Worm (Caenorhabditis elegans) whole organism, L4 larva: ENCODE results near the gene C04A11.2.

ENCODE experiments used
- D1046.2 ChIP-seq: fragments of 200-800 bp; sonication (Bioruptor generic); IDR thresholded peaks from 2 replicates; pipeline ENCODE4 v1.3.6; 2022; ENCODE audit warnings: missing genetic modification characterization, missing compliant biosample characterization
- F10B5.3 ChIP-seq: sonication (generic microtip); optimal IDR thresholded peaks from 2 replicates; lab custom pipeline; 2016; ENCODE audit warnings: mild to moderate bottlenecking, missing genetic modification characterization, missing compliant biosample characterization
- F26F4.8 ChIP-seq: fragments of 200-800 bp; sonication (Bioruptor generic); conservative IDR thresholded peaks from 2 replicates; pipeline ENCODE4 v1.3.6; 2022; ENCODE audit warnings: missing genetic modification characterization, missing compliant biosample characterization
- F37D6.2 ChIP-seq: sonication (generic microtip); optimal IDR thresholded peaks from 2 replicates; lab custom pipeline; 2016; ENCODE audit warnings: mild to moderate bottlenecking, missing genetic modification characterization, missing compliant biosample characterization
- R02D3.7 ChIP-seq: fragments of 150-350 bp; sonication (generic microtip); optimal IDR thresholded peaks from 3 replicates; lab custom pipeline; 2014; ENCODE audit warnings: missing biosample characterization, missing genetic modification characterization
- T26A8.4 ChIP-seq: fragments of 200-800 bp; sonication (Bioruptor generic); IDR thresholded peaks from 2 replicates; pipeline ENCODE4 v1.3.6; 2022; ENCODE audit warnings: missing genetic modification characterization, missing compliant biosample characterization
- Y105C5A.15 ChIP-seq: fragments of 200-800 bp; sonication (Bioruptor generic); IDR thresholded peaks from 2 replicates; pipeline ENCODE4 v1.3.6; 2022; ENCODE audit warnings: missing genetic modification characterization, missing compliant biosample characterization
- Y48G9A.11 ChIP-seq: fragments of 200-800 bp; sonication (Bioruptor generic); IDR thresholded peaks from 2 replicates; pipeline ENCODE4 v1.3.6; 2022; ENCODE audit warnings: missing genetic modification reagents, missing genetic modification characterization, missing compliant biosample characterization
- attf-4 ChIP-seq: sonication (generic microtip); optimal IDR thresholded peaks from 3 replicates; lab custom pipeline; 2017; ENCODE audit warnings: missing biosample characterization, missing genetic modification characterization
- ceh-20 ChIP-seq: fragments of 200-800 bp; sonication (Bioruptor generic); IDR thresholded peaks from 2 replicates; pipeline ENCODE4 v1.3.6; 2022; ENCODE audit warnings: missing genetic modification reagents, missing genetic modification characterization, missing compliant biosample characterization
- ceh-28 ChIP-seq: fragments of 150-350 bp; optimal IDR thresholded peaks from 2 replicates; lab custom pipeline; 2014; ENCODE audit warnings: missing biosample characterization, missing genetic modification reagents, missing genetic modification characterization
- ceh-32 ChIP-seq: sonication (generic microtip); optimal IDR thresholded peaks from 2 replicates; lab custom pipeline; 2016; ENCODE audit warnings: mild to moderate bottlenecking, missing genetic modification characterization, missing compliant biosample characterization; ENCODE audit not compliant: poor library complexity
- ceh-44 ChIP-seq: fragments of 200-800 bp; sonication (Bioruptor generic); IDR thresholded peaks from 2 replicates; pipeline ENCODE4 v1.3.6; 2022; ENCODE audit warnings: missing genetic modification reagents, missing genetic modification characterization, missing compliant biosample characterization
- ceh-62 ChIP-seq: sonication (generic microtip); optimal IDR thresholded peaks from 2 replicates; lab custom pipeline; 2017; ENCODE audit warnings: missing biosample characterization, missing genetic modification characterization
- daf-16 ChIP-seq, 3 experiments: sonication (generic microtip); optimal IDR thresholded peaks; 2 replicates each; lab custom pipeline; 2016 to 2017; ENCODE audit warnings: missing genetic modification characterization in 3 of 3, missing genetic modification reagents in 3 of 3, mild to moderate bottlenecking in 2 of 3, missing compliant biosample characterization in 2 of 3, missing biosample characterization in 1 of 3, moderate library complexity in 1 of 3
- daf-19 ChIP-seq: fragments of 200-800 bp; sonication (Bioruptor generic); conservative IDR thresholded peaks from 2 replicates; pipeline ENCODE4 v1.3.6; 2022; ENCODE audit warnings: missing genetic modification characterization, missing compliant biosample characterization
- dmd-9 ChIP-seq: fragments of 200-800 bp; sonication (Bioruptor generic); IDR thresholded peaks from 2 replicates; pipeline ENCODE4 v1.3.6; 2022; ENCODE audit warnings: missing genetic modification reagents, missing genetic modification characterization, missing compliant biosample characterization
- duxl-1 ChIP-seq: sonication (generic microtip); optimal IDR thresholded peaks from 2 replicates; lab custom pipeline; 2016; ENCODE audit warnings: mild to moderate bottlenecking, missing genetic modification characterization, moderate library complexity, missing compliant biosample characterization; ENCODE audit not compliant: poor library complexity
- egl-27 ChIP-seq: sonication (generic microtip); optimal IDR thresholded peaks from 3 replicates; lab custom pipeline; 2017; ENCODE audit warnings: missing biosample characterization, missing genetic modification reagents, missing genetic modification characterization
- egl-43 ChIP-seq: fragments of 200-800 bp; sonication (Bioruptor generic); IDR thresholded peaks from 2 replicates; pipeline ENCODE4 v1.3.6; 2022; ENCODE audit warnings: missing genetic modification reagents, missing genetic modification characterization, missing compliant biosample characterization
- hlh-11 ChIP-seq: fragments of 200-800 bp; sonication (Bioruptor generic); optimal IDR thresholded peaks from 2 replicates; lab custom pipeline; 2018; ENCODE audit warnings: mild to moderate bottlenecking, missing genetic modification characterization, missing compliant biosample characterization
- lim-7 ChIP-seq: fragments of 200-800 bp; sonication (Bioruptor generic); IDR thresholded peaks from 2 replicates; pipeline ENCODE4 v1.3.6; 2022; ENCODE audit warnings: missing genetic modification characterization, missing compliant biosample characterization
- lin-1 ChIP-seq: fragments of 200-800 bp; sonication (Bioruptor generic); IDR thresholded peaks from 2 replicates; pipeline ENCODE4 v1.3.6; 2022; ENCODE audit warnings: missing genetic modification reagents, missing genetic modification characterization, missing compliant biosample characterization
- lin-15B ChIP-seq: fragments of 150-350 bp; sonication (generic microtip); optimal IDR thresholded peaks from 3 replicates; lab custom pipeline; 2014; ENCODE audit warnings: missing biosample characterization, missing genetic modification characterization
- lir-3 ChIP-seq: sonication (generic microtip); optimal IDR thresholded peaks from 2 replicates; lab custom pipeline; 2016; ENCODE audit warnings: mild to moderate bottlenecking, missing genetic modification characterization, missing compliant biosample characterization
- madf-5 ChIP-seq, 2 experiments: fragments of 200-800 bp; sonication (Bioruptor generic); IDR thresholded peaks; 2 replicates each; pipeline ENCODE4 v1.3.6; 2022; ENCODE audit warnings: missing compliant biosample characterization in 2 of 2, missing genetic modification characterization in 2 of 2
- madf-9 ChIP-seq: fragments of 200-800 bp; sonication (Bioruptor generic); conservative IDR thresholded peaks from 2 replicates; pipeline ENCODE4 v1.3.6; 2022; ENCODE audit warnings: missing genetic modification reagents, missing genetic modification characterization, missing compliant biosample characterization
- mdt-29 ChIP-seq: fragments of 200-800 bp; sonication (Bioruptor generic); IDR thresholded peaks from 2 replicates; pipeline ENCODE4 v1.3.6; 2022; ENCODE audit warnings: missing genetic modification reagents, missing genetic modification characterization, missing compliant biosample characterization
- mxl-2 ChIP-seq: fragments of 200-800 bp; sonication (Bioruptor generic); conservative IDR thresholded peaks from 2 replicates; pipeline ENCODE4 v1.3.6; 2022; ENCODE audit warnings: missing genetic modification reagents, missing genetic modification characterization, missing compliant biosample characterization
- nhr-10 ChIP-seq: fragments of 150-350 bp; optimal IDR thresholded peaks from 2 replicates; lab custom pipeline; 2014; ENCODE audit warnings: missing biosample characterization, missing genetic modification characterization
- nhr-11 ChIP-seq: fragments of 150-350 bp; optimal IDR thresholded peaks from 2 replicates; lab custom pipeline; 2014; ENCODE audit warnings: missing biosample characterization, missing genetic modification characterization
- nhr-111 ChIP-seq: fragments of 200-800 bp; sonication (Bioruptor generic); optimal IDR thresholded peaks from 2 replicates; lab custom pipeline; 2018; ENCODE audit warnings: mild to moderate bottlenecking, missing genetic modification characterization, missing compliant biosample characterization
- nhr-25 ChIP-seq: sonication (generic microtip); optimal IDR thresholded peaks from 2 replicates; lab custom pipeline; 2017; ENCODE audit warnings: missing genetic modification characterization, mild to moderate bottlenecking, missing compliant biosample characterization, antibody characterized with exemption, moderate library complexity, borderline replicate concordance; ENCODE audit not compliant: insufficient read depth
- nhr-41 ChIP-seq: fragments of 200-800 bp; sonication (Bioruptor generic); IDR thresholded peaks from 2 replicates; pipeline ENCODE4 v1.3.6; 2022; ENCODE audit warnings: missing genetic modification reagents, missing genetic modification characterization, missing compliant biosample characterization
- nhr-42 ChIP-seq: fragments of 200-800 bp; sonication (Bioruptor generic); IDR thresholded peaks from 2 replicates; pipeline ENCODE4 v1.3.6; 2022; ENCODE audit warnings: missing genetic modification characterization, missing compliant biosample characterization
- nhr-6 ChIP-seq: fragments of 150-350 bp; optimal IDR thresholded peaks from 2 replicates; lab custom pipeline; 2014; ENCODE audit warnings: missing biosample characterization, missing genetic modification characterization
- nhr-76 ChIP-seq: fragments of 150-350 bp; optimal IDR thresholded peaks from 2 replicates; lab custom pipeline; 2014; ENCODE audit warnings: missing biosample characterization, missing genetic modification characterization
- rbr-2 ChIP-seq: sonication (generic microtip); optimal IDR thresholded peaks from 2 replicates; lab custom pipeline; 2016; ENCODE audit warnings: missing genotype, missing genetic modification characterization, missing compliant biosample characterization
- sdz-12 ChIP-seq: fragments of 200-800 bp; sonication (Bioruptor generic); optimal IDR thresholded peaks from 2 replicates; lab custom pipeline; 2018; ENCODE audit warnings: mild to moderate bottlenecking, missing genetic modification characterization, missing compliant biosample characterization
- set-16 ChIP-seq: fragments of 200-800 bp; sonication (Bioruptor generic); IDR thresholded peaks from 2 replicates; pipeline ENCODE4 v1.3.6; 2022; ENCODE audit warnings: missing genetic modification reagents, missing genetic modification characterization, missing compliant biosample characterization
- skn-1 ChIP-seq: fragments of 150-350 bp; optimal IDR thresholded peaks from 2 replicates; lab custom pipeline; 2014; ENCODE audit warnings: missing biosample characterization, missing genetic modification characterization
- snpc-1.2 ChIP-seq: fragments of 200-800 bp; sonication (Bioruptor generic); IDR thresholded peaks from 2 replicates; pipeline ENCODE4 v1.3.6; 2022; ENCODE audit warnings: missing genetic modification reagents, missing genetic modification characterization, missing compliant biosample characterization
- snpc-4 ChIP-seq: fragments of 150-350 bp; optimal IDR thresholded peaks from 2 replicates; lab custom pipeline; 2014; ENCODE audit warnings: missing biosample characterization, missing genetic modification characterization
- spr-3 ChIP-seq: fragments of 200-800 bp; sonication (Bioruptor generic); optimal IDR thresholded peaks from 2 replicates; lab custom pipeline; 2018; ENCODE audit warnings: mild to moderate bottlenecking, missing genetic modification characterization, missing compliant biosample characterization
- tra-1 ChIP-seq: fragments of 200-800 bp; sonication (Bioruptor generic); IDR thresholded peaks from 2 replicates; pipeline ENCODE4 v1.3.6; 2022; ENCODE audit warnings: missing genetic modification reagents, missing genetic modification characterization, missing compliant biosample characterization
- unc-39 ChIP-seq: sonication (generic microtip); optimal IDR thresholded peaks from 2 replicates; lab custom pipeline; 2017; ENCODE audit warnings: missing biosample characterization, missing genetic modification characterization
- vab-7 ChIP-seq: fragments of 200-800 bp; sonication (Bioruptor generic); IDR thresholded peaks from 2 replicates; pipeline ENCODE4 v1.3.6; 2022; ENCODE audit warnings: missing genetic modification reagents, missing genetic modification characterization, missing compliant biosample characterization
- zag-1 ChIP-seq: fragments of 150-350 bp; optimal IDR thresholded peaks from 2 replicates; lab custom pipeline; 2014; ENCODE audit warnings: missing biosample characterization, missing genetic modification characterization
- zfp-2 ChIP-seq: sonication (generic microtip); optimal IDR thresholded peaks from 2 replicates; lab custom pipeline; 2016; ENCODE audit warnings: mild to moderate bottlenecking, missing genetic modification characterization, missing compliant biosample characterization
- zfp-3 ChIP-seq: fragments of 200-800 bp; sonication (Bioruptor generic); conservative IDR thresholded peaks from 2 replicates; pipeline ENCODE4 v1.3.6; 2022; ENCODE audit warnings: missing genetic modification reagents, missing genetic modification characterization, missing compliant biosample characterization
- zip-2 ChIP-seq: fragments of 150-350 bp; optimal IDR thresholded peaks from 2 replicates; lab custom pipeline; 2014; ENCODE audit warnings: missing biosample characterization, missing genetic modification characterization

Gene C04A11.2

ce11 chrX:13714710-13715109, 46.1 kb upstream of the C04A11.2 start (continued):
- TF ChIP-seq rbr-2 (tag; lab: Kevin White, UChicago) = no peak
- TF ChIP-seq Y48G9A.11 (GFP tag; lab: Robert Waterston, UW) = no peak
- TF ChIP-seq egl-27 = no peak
- TF ChIP-seq snpc-1.2 (GFP tag; lab: Robert Waterston, UW) = peak; percentile 85
- no peak for TF ChIP-seq set-16 (GFP tag; lab: Robert Waterston, UW)
- peak; percentile 71 for TF ChIP-seq lim-7 (GFP tag; lab: Robert Waterston, UW)
- no peak for TF ChIP-seq nhr-25
- TF ChIP-seq vab-7 (GFP tag; lab: Robert Waterston, UW) = peak; percentile 67; the same call in 1 of the 2 replicates
- 0 out of 2 replicates have a peak, but pooled peaks have one; percentile 45 for TF ChIP-seq daf-19 (GFP tag; lab: Robert Waterston, UW)
- no peak for TF ChIP-seq zip-2
- no peak for TF ChIP-seq attf-4 (tag; lab: Kevin White, UChicago)
- no peak for TF ChIP-seq F10B5.3 (tag; lab: Kevin White, UChicago)
- no peak for TF ChIP-seq zfp-2 (tag; lab: Kevin White, UChicago)
- 0 out of 2 replicates have a peak, but pooled peaks have one; percentile 19 for TF ChIP-seq nhr-41 (GFP tag; lab: Robert Waterston, UW)
- TF ChIP-seq lir-3 (tag; lab: Kevin White, UChicago) = peak; percentile 20
- no peak; the same call in 1 of the 2 replicates for TF ChIP-seq madf-9 (GFP tag; lab: Robert Waterston, UW)
- no peak for TF ChIP-seq ceh-62 (tag; lab: Kevin White, UChicago)
- TF ChIP-seq daf-16 (GFP tag; optimal IDR thresholded peaks at IDR 0.05; lab: Kevin White, UChicago) = peak in 1 of 2 experiments; percentile 72
- TF ChIP-seq daf-16 (tag; optimal IDR thresholded peaks at IDR 0.05; lab: Kevin White, UChicago) = peak; percentile 33
- TF ChIP-seq sdz-12 (GFP tag; lab: Kevin White, UChicago) = no peak
- no peak for TF ChIP-seq D1046.2 (GFP tag; lab: Robert Waterston, UW)
- peak; percentile 77; the same call in 1 of the 2 replicates for TF ChIP-seq F26F4.8
- no peak for TF ChIP-seq spr-3
- no peak for TF ChIP-seq ceh-28
- no peak for TF ChIP-seq nhr-111 (GFP tag; lab: Kevin White, UChicago)
- TF ChIP-seq nhr-6 (tag; lab: Kevin White, UChicago) = no peak
- TF ChIP-seq R02D3.7 = no peak
- TF ChIP-seq zfp-3 (GFP tag; lab: Robert Waterston, UW) = no peak
- no peak for TF ChIP-seq Y105C5A.15
- no peak for TF ChIP-seq nhr-10 (tag; lab: Kevin White, UChicago)
- peak; percentile 44; the same call in 1 of the 2 replicates for TF ChIP-seq lin-1 (GFP tag; lab: Robert Waterston, UW)
- peak; percentile 22 for TF ChIP-seq hlh-11
- TF ChIP-seq snpc-4 (tag; lab: Kevin White, UChicago) = no peak
- TF ChIP-seq nhr-42 (GFP tag; lab: Robert Waterston, UW) = no peak
- TF ChIP-seq ceh-20 (GFP tag; lab: Robert Waterston, UW) = no peak
- no peak for TF ChIP-seq tra-1 (GFP tag; lab: Robert Waterston, UW)
- no peak for TF ChIP-seq duxl-1 (tag; lab: Kevin White, UChicago)
- TF ChIP-seq mxl-2 (GFP tag; lab: Robert Waterston, UW) = no peak
- TF ChIP-seq nhr-76 (tag; lab: Kevin White, UChicago) = no peak
- TF ChIP-seq T26A8.4 (GFP tag; lab: Robert Waterston, UW) = peak; percentile 64
- no peak for TF ChIP-seq zag-1 (tag; lab: Kevin White, UChicago)
- TF ChIP-seq ceh-44 (GFP tag; lab: Robert Waterston, UW) = 0 out of 2 replicates have a peak, but pooled peaks have one; percentile 39
- TF ChIP-seq unc-39 (tag; lab: Kevin White, UChicago) = no peak
- TF ChIP-seq F37D6.2 (tag; lab: Kevin White, UChicago) = no peak
- TF ChIP-seq madf-5 (GFP tag; IDR thresholded peaks at IDR 0.05; lab: Robert Waterston, UW) = 0 out of 4 replicates have a peak, but pooled peaks have one; percentile 34 to 43
- no peak for TF ChIP-seq skn-1 (tag; lab: Kevin White, UChicago)
- TF ChIP-seq egl-43 = no peak; the same call in 1 of the 2 replicates
- TF ChIP-seq nhr-11 = no peak
- TF ChIP-seq lin-15B (tag; lab: Kevin White, UChicago) = no peak
- peak; percentile 70 for TF ChIP-seq dmd-9 (GFP tag; lab: Robert Waterston, UW)
- TF ChIP-seq ceh-32 (tag; lab: Kevin White, UChicago) = no peak
- 0 out of 2 replicates have a peak, but pooled peaks have one; percentile 43 for TF ChIP-seq mdt-29 (GFP tag; lab: Robert Waterston, UW)
